Fruit fly (Drosophila melanogaster): ENCODE results near the gene CG43082.

The CG43082 gene

dm6 chr3L:15678284-15678683, 16.6 kb downstream of the CG43082 start (continued):
- TF ChIP-seq sim (GFP tag; IDR thresholded peaks at IDR 0.05) = no peak
- no peak for TF ChIP-seq CG15479 (GFP tag; optimal IDR thresholded peaks at IDR 0.05)
- TF ChIP-seq CG3726 (GFP tag; IDR thresholded peaks at IDR 0.05) = 0 out of 3 replicates have a peak, but pooled peaks have one; percentile 24
- no peak for TF ChIP-seq ab (GFP tag; optimal IDR thresholded peaks at IDR 0.05)
- TF ChIP-seq Nf-YB (GFP tag; optimal IDR thresholded peaks at IDR 0.05) = no peak
- no peak for TF ChIP-seq usp (GFP tag; optimal IDR thresholded peaks at IDR 0.05)
- no peak for TF ChIP-seq CG8478 (optimal IDR thresholded peaks at IDR 0.05)
- no peak for TF ChIP-seq CHES-1-like (GFP tag; optimal IDR thresholded peaks at IDR 0.05)
- TF ChIP-seq NfI (GFP tag; optimal IDR thresholded peaks at IDR 0.05) = no peak
- no peak for TF ChIP-seq Dip3 (GFP tag; optimal IDR thresholded peaks at IDR 0.05)
- no peak for TF ChIP-seq CG14667 (GFP tag; IDR thresholded peaks at IDR 0.05)
- no peak for TF ChIP-seq h (optimal IDR thresholded peaks at IDR 0.05)
- TF ChIP-seq dpn (GFP tag; optimal IDR thresholded peaks at IDR 0.05) = no peak
- TF ChIP-seq sug (tag; optimal IDR thresholded peaks at IDR 0.05) = no peak
- TF ChIP-seq CG1647 (GFP tag; optimal IDR thresholded peaks at IDR 0.05) = no peak
- TF ChIP-seq CG1792 (GFP tag; optimal IDR thresholded peaks at IDR 0.05) = no peak
- no peak for TF ChIP-seq Atf6 (GFP tag; IDR thresholded peaks at IDR 0.05)
- TF ChIP-seq CG17186 (GFP tag; optimal IDR thresholded peaks at IDR 0.05) = no peak
- TF ChIP-seq ato (GFP tag; IDR thresholded peaks at IDR 0.05; ENCODE audit: partially characterized antibody) = peak; percentile 45; the same call in 1 of the 2 replicates
- TF ChIP-seq CG7357 (GFP tag; IDR thresholded peaks at IDR 0.05) = no peak
- TF ChIP-seq en (GFP tag; optimal IDR thresholded peaks at IDR 0.05) = no peak
- TF ChIP-seq CG17829 (tag; optimal IDR thresholded peaks at IDR 0.05) = no peak
- no peak for TF ChIP-seq CG6254 (GFP tag; optimal IDR thresholded peaks at IDR 0.05)
- no peak for TF ChIP-seq repo (GFP tag; optimal IDR thresholded peaks at IDR 0.05)
- TF ChIP-seq vnd (GFP tag; IDR thresholded peaks at IDR 0.05; ENCODE audit: partially characterized antibody) = 0 out of 3 replicates have a peak, but pooled peaks have one; percentile 27
- TF ChIP-seq Antp (GFP tag; optimal IDR thresholded peaks at IDR 0.05) = no peak
- TF ChIP-seq CG6791 (GFP tag; IDR thresholded peaks at IDR 0.05; ENCODE audit: partially characterized antibody) = peak; percentile 88
- no peak for TF ChIP-seq CG17328 (GFP tag; IDR thresholded peaks at IDR 0.05)
- TF ChIP-seq abd-A (tag; optimal IDR thresholded peaks at IDR 0.05) = no peak
- no peak for TF ChIP-seq dm (GFP tag; optimal IDR thresholded peaks at IDR 0.05)
- 0 out of 4 replicates have a peak, but pooled peaks have one; percentile 17 for TF ChIP-seq chinmo (GFP tag; IDR thresholded peaks at IDR 0.05; ENCODE audit: partially characterized antibody)
- no peak for TF ChIP-seq exex (tag; optimal IDR thresholded peaks at IDR 0.05)
- no peak for TF ChIP-seq kah (GFP tag; optimal IDR thresholded peaks at IDR 0.05)
- TF ChIP-seq Spps (tag; optimal IDR thresholded peaks at IDR 0.05) = no peak
- no peak for TF ChIP-seq Rx (GFP tag; IDR thresholded peaks at IDR 0.05)
- TF ChIP-seq CG14441 (GFP tag; IDR thresholded peaks at IDR 0.05) = no peak
- no peak for TF ChIP-seq hb (GFP tag; IDR thresholded peaks at IDR 0.05; ENCODE audit: partially characterized antibody)
- no peak for TF ChIP-seq CG6272 (GFP tag; IDR thresholded peaks at IDR 0.05)
- no peak for TF ChIP-seq Rfx (GFP tag; IDR thresholded peaks at IDR 0.05)
- TF ChIP-seq lola (GFP tag; optimal IDR thresholded peaks at IDR 0.05) = no peak
- TF ChIP-seq nerfin-2 (GFP tag; IDR thresholded peaks at IDR 0.05; ENCODE audit: partially characterized antibody) = peak; percentile 46; the same call in 1 of the 2 replicates
- TF ChIP-seq CG13123 (GFP tag; optimal IDR thresholded peaks at IDR 0.05) = no peak
- no peak for TF ChIP-seq crc (GFP tag; optimal IDR thresholded peaks at IDR 0.05)
- TF ChIP-seq TFAM (GFP tag; optimal IDR thresholded peaks at IDR 0.05) = no peak
- no peak for TF ChIP-seq Hr39 (optimal IDR thresholded peaks at IDR 0.05)
- TF ChIP-seq CG4282 (GFP tag; optimal IDR thresholded peaks at IDR 0.05) = no peak
- TF ChIP-seq sima (GFP tag; optimal IDR thresholded peaks at IDR 0.05) = no peak
- no peak for TF ChIP-seq CG8290 (GFP tag; optimal IDR thresholded peaks at IDR 0.05)
- no peak for TF ChIP-seq CG8290 (tag; optimal IDR thresholded peaks at IDR 0.05)
- TF ChIP-seq CG15601 (tag; optimal IDR thresholded peaks at IDR 0.05) = no peak
- TF ChIP-seq gsb (GFP tag; IDR thresholded peaks at IDR 0.05) = no peak
- no peak for TF ChIP-seq ttk (GFP tag; IDR thresholded peaks at IDR 0.05)
- no peak for TF ChIP-seq B-H2 (GFP tag; optimal IDR thresholded peaks at IDR 0.05)
